Fruit fly (Drosophila melanogaster) whole organism, larva: ENCODE results near the gene CG7049.

Experiments used
- noc ChIP-seq: fragments of 200-800 bp; sonication (Bioruptor generic); optimal IDR thresholded peaks from 3 replicates; lab custom pipeline; 2019; ENCODE audit warnings: missing biosample characterization, mild to moderate bottlenecking, missing genetic modification characterization, moderate library complexity

Gene CG7049

DNA sequence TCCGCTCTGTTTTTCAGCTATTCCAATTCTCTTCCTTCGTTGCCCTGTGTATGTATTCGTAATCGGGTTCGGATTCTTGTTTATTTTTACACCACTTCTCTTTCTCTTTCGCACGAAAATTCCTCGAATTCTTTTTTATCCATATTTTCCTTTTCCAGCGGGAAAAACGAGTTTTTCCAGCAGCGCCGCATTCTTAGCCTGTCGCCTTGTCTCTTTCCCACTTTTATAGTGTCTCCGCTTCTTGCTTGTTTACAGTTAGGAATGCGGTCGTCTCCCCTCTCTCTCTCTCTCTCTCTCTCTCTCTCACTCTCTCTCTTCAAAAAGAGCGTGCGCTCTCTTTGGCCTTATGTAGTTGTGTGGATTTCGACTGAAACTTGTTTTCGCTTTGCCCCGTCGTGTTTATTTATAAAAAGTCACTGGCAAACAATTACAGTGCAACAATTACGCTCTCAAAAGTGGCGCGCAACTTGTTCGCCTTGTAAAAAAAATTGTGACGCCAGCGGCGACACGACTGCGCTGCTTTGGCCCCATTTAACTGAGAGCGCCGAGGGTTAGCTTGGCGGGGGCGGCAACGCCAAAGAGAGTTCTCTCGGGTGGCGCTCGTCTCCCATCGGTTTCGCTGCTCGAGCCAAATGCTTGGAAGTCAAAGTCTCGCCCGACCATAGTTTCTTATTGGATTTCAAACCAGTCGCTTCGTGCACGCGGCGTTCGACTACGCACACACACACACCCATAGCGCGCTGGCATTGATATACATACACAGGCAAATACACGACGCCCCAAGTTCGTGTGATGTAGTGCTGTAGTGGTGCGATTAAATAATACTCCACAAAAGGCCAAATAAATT, 44.7 kb downstream of the CG7049 start:
- peak; percentile 40 for TF ChIP-seq noc (tag; lab: Kevin White, UChicago)

- TF ChIP-seq noc (tag; lab: Kevin White, UChicago): no peak
Measured at dm6 chr3L:130798-131150, 45.3 kb downstream of the CG7049 start.

dm6 chr3L:129311-129816, 46.7 kb downstream of the CG7049 start, which contains the start of gene Pdk1:
Gene Pdk1 (plus strand): TSS chr3L:129450.
- peak; percentile 28 for TF ChIP-seq noc (tag; lab: Kevin White, UChicago)

DNA sequence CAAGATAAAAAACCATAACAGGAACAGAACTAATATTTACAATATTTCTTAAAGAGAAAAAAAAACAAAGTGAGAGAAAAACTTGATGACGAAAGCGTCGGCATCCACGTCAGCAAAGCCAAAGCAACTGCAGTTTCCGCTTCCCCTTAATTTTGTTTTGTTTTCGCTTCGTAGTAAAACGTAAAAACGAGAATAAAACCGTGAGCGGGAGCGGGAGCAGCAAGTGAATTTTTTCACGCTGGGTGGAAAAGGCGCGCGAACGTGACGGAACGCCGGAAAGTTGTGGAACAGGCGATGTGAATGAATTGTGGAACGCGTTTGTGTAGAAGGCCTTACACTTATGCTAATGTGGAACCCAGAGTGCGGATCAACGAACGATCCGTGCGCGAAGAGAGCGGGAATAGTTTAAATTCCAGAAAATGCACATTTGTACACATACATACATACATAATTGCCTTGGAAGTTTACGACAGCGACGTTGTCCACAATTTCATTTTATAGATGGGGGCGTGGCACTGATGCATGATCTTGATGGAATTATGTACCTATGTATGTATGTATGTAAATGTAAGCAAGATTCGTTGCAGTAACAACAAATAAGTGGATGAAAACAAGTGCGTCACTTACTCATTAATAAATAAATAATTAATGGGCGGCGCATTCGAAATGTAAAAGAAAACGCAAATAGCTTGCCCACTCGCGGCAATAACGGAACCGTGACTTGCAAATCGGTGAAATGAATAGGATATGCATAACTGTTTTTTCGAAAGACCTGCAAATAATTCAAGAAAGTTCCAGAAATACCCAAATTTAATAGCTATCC, 47.5 kb downstream of the CG7049 start:
- no peak for TF ChIP-seq noc (tag; lab: Kevin White, UChicago)

DNA sequence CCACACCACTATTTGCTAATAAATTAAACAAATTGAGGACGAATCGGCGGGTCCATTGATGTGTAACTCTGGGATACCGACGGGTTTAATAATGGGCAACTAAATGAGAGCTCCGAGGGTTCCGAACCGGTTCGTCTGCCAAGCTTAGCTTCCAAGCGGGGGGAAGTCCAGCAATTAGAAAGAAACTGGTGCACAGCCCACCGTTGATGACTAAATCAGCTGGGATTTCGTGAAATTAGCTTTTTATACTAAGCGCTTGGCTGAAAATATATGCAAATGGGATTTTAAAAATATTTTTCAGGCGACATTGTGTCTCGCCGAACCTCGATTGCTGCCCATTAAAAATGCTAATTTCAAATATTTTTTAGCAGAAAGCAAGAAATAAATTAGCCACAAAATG, 48.6 kb downstream of the CG7049 start:
- no peak for TF ChIP-seq noc (tag; lab: Kevin White, UChicago)
